Worm (Caenorhabditis elegans) whole organism, mixed stage, embryonic: ENCODE data around the gene gmeb-2.

Experiments
- M03D4.4 ChIP-seq: sonication (generic microtip); optimal IDR thresholded peaks from 2 replicates; lab custom pipeline; 2017; ENCODE audit warnings: mild to moderate bottlenecking, missing genetic modification characterization, missing compliant biosample characterization
- bed-3 ChIP-seq: fragments of 200-800 bp; sonication (Bioruptor generic); optimal IDR thresholded peaks from 3 replicates; lab custom pipeline; 2018; ENCODE audit warnings: mild to moderate bottlenecking, missing genetic modification characterization, moderate library complexity, missing compliant biosample characterization
- blmp-1 ChIP-seq: fragments of 150-350 bp; optimal IDR thresholded peaks from 2 replicates; lab custom pipeline; 2014; ENCODE audit warnings: missing biosample characterization, missing genetic modification characterization
- ceh-39 ChIP-seq: fragments of 150-350 bp; optimal IDR thresholded peaks from 2 replicates; lab custom pipeline; 2014; ENCODE audit warnings: missing biosample characterization, missing genetic modification characterization
- ceh-43 ChIP-seq: fragments of 200-800 bp; sonication (Bioruptor generic); optimal IDR thresholded peaks from 2 replicates; lab custom pipeline; 2018; ENCODE audit warnings: mild to moderate bottlenecking, missing genetic modification characterization, moderate library complexity, missing compliant biosample characterization
- ceh-83 ChIP-seq: fragments of 200-800 bp; sonication (Bioruptor generic); optimal IDR thresholded peaks from 2 replicates; lab custom pipeline; 2018; ENCODE audit warnings: mild to moderate bottlenecking, missing genetic modification characterization, missing compliant biosample characterization
- ces-1 ChIP-seq: fragments of 150-350 bp; optimal IDR thresholded peaks from 2 replicates; lab custom pipeline; 2014; ENCODE audit warnings: missing biosample characterization, missing genetic modification reagents, missing genetic modification characterization
- cnd-1 ChIP-seq: fragments of 200-800 bp; sonication (Bioruptor generic); optimal IDR thresholded peaks from 2 replicates; lab custom pipeline; 2018; ENCODE audit warnings: mild to moderate bottlenecking, missing genetic modification characterization, missing compliant biosample characterization
- drap-1 ChIP-seq: fragments of 200-800 bp; sonication (Bioruptor generic); optimal IDR thresholded peaks from 3 replicates; lab custom pipeline; 2018; ENCODE audit warnings: mild to moderate bottlenecking, missing genetic modification characterization, missing compliant biosample characterization
- elt-1 ChIP-seq: sonication (generic microtip); optimal IDR thresholded peaks from 2 replicates; lab custom pipeline; 2017; ENCODE audit warnings: missing genetic modification characterization, mild to moderate bottlenecking, missing compliant biosample characterization, antibody characterized with exemption, moderate library complexity, borderline replicate concordance; ENCODE audit not compliant: insufficient read depth
- elt-3 ChIP-seq: fragments of 150-350 bp; optimal IDR thresholded peaks from 2 replicates; lab custom pipeline; 2014; ENCODE audit warnings: missing biosample characterization, missing genetic modification characterization
- flh-1 ChIP-seq: fragments of 200-800 bp; sonication (Bioruptor generic); optimal IDR thresholded peaks from 2 replicates; lab custom pipeline; 2018; ENCODE audit warnings: mild to moderate bottlenecking, missing genetic modification characterization, moderate library complexity, missing compliant biosample characterization
- hlh-1 ChIP-seq: fragments of 150-350 bp; optimal IDR thresholded peaks from 2 replicates; lab custom pipeline; 2014; ENCODE audit warnings: missing biosample characterization, missing genetic modification reagents, missing genetic modification characterization
- lin-13 ChIP-seq: fragments of 150-350 bp; optimal IDR thresholded peaks from 2 replicates; lab custom pipeline; 2014; ENCODE audit warnings: missing biosample characterization, missing genetic modification characterization
- lin-32 ChIP-seq: fragments of 200-800 bp; sonication (Bioruptor generic); optimal IDR thresholded peaks from 2 replicates; lab custom pipeline; 2018; ENCODE audit warnings: mild to moderate bottlenecking, missing genetic modification characterization, missing compliant biosample characterization
- lsy-2 ChIP-seq: fragments of 150-350 bp; optimal IDR thresholded peaks from 2 replicates; lab custom pipeline; 2014; ENCODE audit warnings: missing biosample characterization, missing genetic modification characterization
- mab-5 ChIP-seq: fragments of 150-350 bp; optimal IDR thresholded peaks from 2 replicates; lab custom pipeline; 2014; ENCODE audit warnings: missing biosample characterization, missing genetic modification characterization
- mep-1 ChIP-seq: fragments of 150-350 bp; optimal IDR thresholded peaks from 2 replicates; lab custom pipeline; 2017; ENCODE audit warnings: missing biosample characterization, missing genetic modification reagents, missing genetic modification characterization, inconsistent platforms
- mls-2 ChIP-seq: sonication (generic microtip); optimal IDR thresholded peaks from 2 replicates; lab custom pipeline; 2016; ENCODE audit warnings: mild to moderate bottlenecking, missing genetic modification characterization, moderate library complexity, missing compliant biosample characterization
- nhr-237 ChIP-seq: fragments of 150-350 bp; optimal IDR thresholded peaks from 2 replicates; lab custom pipeline; 2014; ENCODE audit warnings: missing biosample characterization, missing genetic modification characterization
- nhr-28 ChIP-seq: fragments of 150-350 bp; optimal IDR thresholded peaks from 2 replicates; lab custom pipeline; 2014; ENCODE audit warnings: missing biosample characterization, missing genetic modification characterization
- nhr-76 ChIP-seq: sonication (generic microtip); optimal IDR thresholded peaks from 2 replicates; lab custom pipeline; 2017; ENCODE audit warnings: missing biosample characterization, missing genetic modification characterization
- pha-4 ChIP-seq: fragments of 150-350 bp; optimal IDR thresholded peaks from 2 replicates; lab custom pipeline; 2018; ENCODE audit warnings: missing biosample characterization, missing genetic modification reagents, missing genetic modification characterization
- sem-2 ChIP-seq: fragments of 200-800 bp; sonication (Bioruptor generic); optimal IDR thresholded peaks from 2 replicates; lab custom pipeline; 2018; ENCODE audit warnings: mild to moderate bottlenecking, missing genetic modification characterization, missing compliant biosample characterization
- sptf-1 ChIP-seq: sonication (generic microtip); optimal IDR thresholded peaks from 2 replicates; lab custom pipeline; 2017; ENCODE audit warnings: mild to moderate bottlenecking, missing genetic modification characterization, moderate library complexity, missing compliant biosample characterization
- tbx-8 ChIP-seq: fragments of 200-800 bp; sonication (Bioruptor generic); optimal IDR thresholded peaks from 2 replicates; lab custom pipeline; 2018; ENCODE audit warnings: mild to moderate bottlenecking, missing genetic modification characterization, moderate library complexity, missing compliant biosample characterization
- unc-120 ChIP-seq: sonication (generic microtip); optimal IDR thresholded peaks from 2 replicates; lab custom pipeline; 2017; ENCODE audit warnings: missing genetic modification characterization, missing compliant biosample characterization; ENCODE audit not compliant: poor library complexity, severe bottlenecking
- unc-39 ChIP-seq: fragments of 150-350 bp; optimal IDR thresholded peaks from 2 replicates; lab custom pipeline; 2014; ENCODE audit warnings: missing biosample characterization, missing genetic modification characterization
- unc-62 ChIP-seq: fragments of 150-350 bp; optimal IDR thresholded peaks from 2 replicates; lab custom pipeline; 2014; ENCODE audit warnings: missing biosample characterization, missing genetic modification reagents, missing genetic modification characterization
- ztf-11 ChIP-seq: fragments of 150-350 bp; optimal IDR thresholded peaks from 2 replicates; lab custom pipeline; 2014; ENCODE audit warnings: missing biosample characterization, missing genetic modification characterization

gmeb-2 gene

ce11 chrX:15892525-15892924 is 13.6 kb downstream of the gmeb-2 start:
- no peak for TF ChIP-seq tbx-8
- no peak for TF ChIP-seq drap-1 (GFP tag; lab: Kevin White, UChicago)
- no peak for TF ChIP-seq blmp-1 (tag; lab: Kevin White, UChicago)
- TF ChIP-seq nhr-76 (tag; lab: Kevin White, UChicago), result no peak
- TF ChIP-seq sptf-1, result no peak
- TF ChIP-seq mls-2 (tag; lab: Kevin White, UChicago), result no peak
- TF ChIP-seq M03D4.4, result no peak
- no peak for TF ChIP-seq ceh-43 (GFP tag; lab: Kevin White, UChicago)
- no peak for TF ChIP-seq ces-1 (GFP tag; lab: Kevin White, UChicago)
- TF ChIP-seq elt-1 (tag; lab: Kevin White, UChicago), result no peak
- no peak for TF ChIP-seq ceh-39 (tag; lab: Kevin White, UChicago)
- TF ChIP-seq nhr-28 (tag; lab: Kevin White, UChicago), result no peak
- TF ChIP-seq sem-2 (GFP tag; lab: Kevin White, UChicago), result no peak
- TF ChIP-seq bed-3, result no peak
- TF ChIP-seq unc-39, result no peak
- no peak for TF ChIP-seq ceh-83 (GFP tag; lab: Kevin White, UChicago)
- TF ChIP-seq unc-62 (GFP tag; lab: Kevin White, UChicago), result no peak
- no peak for TF ChIP-seq elt-3 (tag; lab: Kevin White, UChicago)
- no peak for TF ChIP-seq nhr-237
- TF ChIP-seq lin-32 (GFP tag; lab: Kevin White, UChicago), result no peak
- TF ChIP-seq, all 35 proteins: peak for 0

DNA sequence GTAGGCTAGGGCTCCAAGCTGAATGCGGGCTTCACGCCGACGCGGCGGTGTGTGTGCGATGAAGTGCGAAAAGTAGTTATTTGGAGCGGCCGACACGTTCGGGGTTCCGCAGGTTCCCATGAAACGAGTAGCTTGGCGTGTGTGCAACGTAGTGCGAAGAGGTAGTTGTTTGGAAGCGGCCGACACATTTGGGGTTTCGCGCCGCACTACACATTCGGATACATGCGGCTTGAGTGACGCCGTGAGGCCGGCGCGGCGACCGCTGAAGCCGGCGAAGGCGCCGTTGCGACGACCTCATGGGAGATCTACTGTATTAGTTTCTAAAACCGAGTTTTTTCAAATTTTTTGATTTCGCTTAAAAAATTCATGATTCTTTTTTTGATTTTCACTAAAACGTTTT is 22.3 kb downstream of the gmeb-2 start:
- TF ChIP-seq ztf-11 (no peak), tbx-8 (no peak), ceh-43 (GFP tag; lab: Kevin White, UChicago) (no peak), M03D4.4 (no peak), cnd-1 (tag; lab: Kevin White, UChicago) (no peak), mab-5 (no peak), lsy-2 (no peak)
- TF ChIP-seq, all 35 proteins: peak for 0

DNA sequence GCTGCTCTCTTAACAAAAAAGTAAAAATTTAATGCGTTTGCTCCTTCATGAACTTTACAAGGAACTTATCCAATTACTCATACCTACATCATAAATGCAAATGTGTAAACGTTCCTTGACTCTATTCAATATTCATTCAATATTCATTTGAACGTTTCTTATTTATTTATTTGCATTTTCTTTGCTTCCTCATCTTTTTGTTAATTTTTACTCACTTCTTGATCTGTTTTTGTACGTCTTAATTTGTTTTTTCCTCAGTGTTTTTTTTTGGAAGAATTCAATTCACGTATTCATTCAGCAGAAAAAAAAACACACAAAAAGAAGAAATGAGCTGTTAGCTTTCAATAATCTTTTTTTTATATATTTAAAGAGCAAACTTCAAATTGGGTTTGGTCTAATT is 23.9 kb downstream of the gmeb-2 start:
- TF ChIP-seq unc-62 (GFP tag; lab: Kevin White, UChicago) (no peak), ces-1 (GFP tag; lab: Kevin White, UChicago) (no peak), nhr-237 (no peak), pha-4 (tag; lab: Kevin White, UChicago) (no peak), bed-3 (no peak)

ce11 chrX:15910328-15910727 is 31.4 kb downstream of the gmeb-2 start, which contains the start of gene npr-33:
Gene npr-33 (plus strand): TSS chrX:15910628.
- no peak for TF ChIP-seq unc-120 (tag; lab: Kevin White, UChicago)
- TF ChIP-seq pha-4 (tag; lab: Kevin White, UChicago), result no peak
- TF ChIP-seq ceh-83 (GFP tag; lab: Kevin White, UChicago), result no peak
- TF ChIP-seq flh-1, result no peak
- TF ChIP-seq lin-13 (tag; lab: Kevin White, UChicago), result no peak
- no peak for TF ChIP-seq sem-2 (GFP tag; lab: Kevin White, UChicago)
- no peak for TF ChIP-seq mep-1 (tag; lab: Kevin White, UChicago)
- no peak for TF ChIP-seq lin-32 (GFP tag; lab: Kevin White, UChicago)
- TF ChIP-seq drap-1 (GFP tag; lab: Kevin White, UChicago), result no peak
- TF ChIP-seq tbx-8, result no peak

ce11 chrX:15912841-15913240 is 34.0 kb downstream of the gmeb-2 start:
- TF ChIP-seq unc-62 (GFP tag; lab: Kevin White, UChicago), result no peak
- TF ChIP-seq hlh-1 (tag; lab: Kevin White, UChicago), result no peak
- TF ChIP-seq ceh-39 (tag; lab: Kevin White, UChicago), result no peak

ce11 chrX:15915774-15916173 is 36.9 kb downstream of the gmeb-2 start:
- TF ChIP-seq ces-1 (GFP tag; lab: Kevin White, UChicago), result no peak
